Fruit fly (Drosophila melanogaster): ENCODE results near the gene Femcoat.

Gene Femcoat

DNA sequence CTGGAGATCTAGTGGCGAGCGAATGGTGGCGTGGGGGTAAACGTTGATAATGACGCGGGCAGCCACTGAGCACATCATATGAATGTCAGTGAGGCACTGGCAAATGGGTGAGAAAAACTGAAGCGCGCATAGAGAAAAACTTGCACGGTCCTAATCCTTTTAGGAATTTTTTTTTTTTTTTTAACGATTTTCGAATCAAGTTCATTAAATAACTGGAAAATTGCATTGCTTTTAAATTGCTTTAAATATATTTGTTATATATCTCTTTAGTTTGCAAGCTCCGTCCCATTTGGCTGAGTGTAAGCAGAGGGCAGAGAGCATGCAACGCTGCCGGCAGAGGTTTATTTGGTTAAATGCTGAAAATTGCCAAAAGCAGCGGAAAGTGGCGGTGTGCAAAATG, 45.2 kb downstream of the Femcoat start:
- TF ChIP-seq kay (GFP tag; ENCODE audit: borderline replicate concordance) (peak; percentile 30), ovo (GFP tag; optimal IDR thresholded peaks at IDR 0.05) (no peak)
